Fruit fly (Drosophila melanogaster) whole organism, adult: ENCODE data around the gene Clp.

Experiments used
- CG11617 ChIP-seq: fragments of 200-800 bp; sonication (Bioruptor generic); optimal IDR thresholded peaks from 2 replicates; lab custom pipeline; 2017; ENCODE audit warnings: mild to moderate bottlenecking, missing biosample characterization, missing genetic modification reagents, missing genetic modification characterization
- CG12768 ChIP-seq: fragments of 200-800 bp; sonication (Bioruptor generic); optimal IDR thresholded peaks from 2 replicates; lab custom pipeline; 2017; ENCODE audit warnings: missing biosample characterization, missing genetic modification characterization, mild to moderate bottlenecking, moderate library complexity, missing genetic modification reagents
- CG14711 ChIP-seq: fragments of 200-800 bp; sonication (Bioruptor generic); optimal IDR thresholded peaks from 2 replicates; lab custom pipeline; 2018; ENCODE audit warnings: missing biosample characterization, mild to moderate bottlenecking, missing genetic modification characterization, moderate library complexity
- CG1620 ChIP-seq: fragments of 200-800 bp; sonication (Bioruptor generic); optimal IDR thresholded peaks from 2 replicates; lab custom pipeline; 2016; ENCODE audit warnings: missing biosample characterization, missing genetic modification characterization
- CG33017 ChIP-seq: fragments of 200-800 bp; sonication (Bioruptor generic); optimal IDR thresholded peaks from 2 replicates; lab custom pipeline; 2018; ENCODE audit warnings: missing biosample characterization, mild to moderate bottlenecking, missing genetic modification characterization, moderate library complexity
- CG5204 ChIP-seq: fragments of 200-800 bp; sonication (Bioruptor generic); optimal IDR thresholded peaks from 2 replicates; lab custom pipeline; 2016; ENCODE audit warnings: missing biosample characterization, missing genetic modification characterization
- CG7045 ChIP-seq: fragments of 200-800 bp; sonication (Bioruptor generic); optimal IDR thresholded peaks from 2 replicates; lab custom pipeline; 2017; ENCODE audit warnings: missing biosample characterization, mild to moderate bottlenecking, missing genetic modification characterization
- CG7101 ChIP-seq: fragments of 200-800 bp; sonication (Bioruptor generic); optimal IDR thresholded peaks from 2 replicates; lab custom pipeline; 2018; ENCODE audit warnings: missing biosample characterization, mild to moderate bottlenecking, missing genetic modification characterization, moderate library complexity
- Clk ChIP-seq: fragments of 200-800 bp; sonication (Bioruptor generic); optimal IDR thresholded peaks from 2 replicates; lab custom pipeline; 2017; ENCODE audit warnings: missing biosample characterization, missing genetic modification characterization
- Crg-1 ChIP-seq: fragments of 200-800 bp; sonication (Bioruptor generic); optimal IDR thresholded peaks from 2 replicates; lab custom pipeline; 2016; ENCODE audit warnings: missing biosample characterization, missing genetic modification characterization
- Hr96 ChIP-seq: fragments of 200-800 bp; sonication (Bioruptor generic); optimal IDR thresholded peaks from 2 replicates; lab custom pipeline; 2016; ENCODE audit warnings: missing biosample characterization, missing genetic modification characterization
- Mnt ChIP-seq: fragments of 200-800 bp; sonication (Bioruptor generic); optimal IDR thresholded peaks from 2 replicates; lab custom pipeline; 2016; ENCODE audit warnings: missing biosample characterization, mild to moderate bottlenecking, missing genetic modification characterization
- bab1 ChIP-seq: fragments of 200-800 bp; sonication (Bioruptor generic); optimal IDR thresholded peaks from 3 replicates; lab custom pipeline; 2019; ENCODE audit warnings: missing biosample characterization, mild to moderate bottlenecking, missing genetic modification characterization, moderate library complexity
- cic ChIP-seq: fragments of 200-800 bp; sonication (Bioruptor generic); optimal IDR thresholded peaks from 2 replicates; lab custom pipeline; 2017; ENCODE audit warnings: missing biosample characterization, mild to moderate bottlenecking, missing genetic modification characterization, moderate library complexity
- cnc ChIP-seq, 2 experiments: fragments of >200 bp; optimal IDR thresholded peaks; 2 replicates each; lab custom pipeline; 2017
- kay ChIP-seq: fragments of 200-800 bp; sonication (Bioruptor generic); peaks from one replicate; lab custom pipeline; 2016; ENCODE audit warnings: missing biosample characterization, missing genetic modification characterization, borderline replicate concordance
- ovo ChIP-seq: fragments of 200-800 bp; sonication (Bioruptor generic); optimal IDR thresholded peaks from 2 replicates; lab custom pipeline; 2016; ENCODE audit warnings: missing biosample characterization, missing genetic modification characterization
- pad ChIP-seq: fragments of 200-800 bp; sonication (Bioruptor generic); optimal IDR thresholded peaks from 3 replicates; lab custom pipeline; 2017; ENCODE audit warnings: missing biosample characterization, missing genetic modification characterization, mild to moderate bottlenecking, moderate library complexity, missing genetic modification reagents
- tj ChIP-seq: fragments of 200-800 bp; sonication (Bioruptor generic); optimal IDR thresholded peaks from 3 replicates; lab custom pipeline; 2017; ENCODE audit warnings: missing biosample characterization, mild to moderate bottlenecking, missing genetic modification characterization, moderate library complexity
- toe ChIP-seq: fragments of 200-800 bp; sonication (Bioruptor generic); optimal IDR thresholded peaks from 2 replicates; lab custom pipeline; 2016; ENCODE audit warnings: missing biosample characterization, missing genetic modification characterization

The Clp gene

DNA sequence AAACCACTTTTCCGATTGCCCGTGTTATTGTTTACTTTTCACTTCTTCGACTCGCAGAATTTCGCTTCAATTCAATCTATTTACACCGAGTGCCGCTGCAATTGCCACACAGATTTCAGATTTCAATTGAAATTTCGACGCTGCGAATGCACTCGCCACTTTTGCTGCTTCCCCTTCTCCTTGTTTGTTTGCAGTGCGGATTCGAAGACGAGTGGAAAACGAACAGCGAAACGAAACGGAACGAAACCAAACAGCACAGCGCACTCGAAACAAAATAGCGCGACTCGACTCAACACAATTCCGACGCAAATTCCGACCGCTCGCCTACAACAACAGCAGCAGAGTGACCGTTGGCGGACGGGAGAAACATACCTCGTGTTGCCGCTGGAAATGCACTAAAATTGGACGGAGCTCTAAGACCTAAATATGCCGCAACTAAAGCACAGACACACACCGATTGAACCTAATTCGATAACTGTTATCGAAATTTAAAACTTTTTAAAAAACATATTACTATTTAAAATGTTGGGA is 31.0 kb downstream of the Clp start, which contains the start of gene drongo:
Gene drongo, minus strand, starts transcription at position 345 of the 531 bp plus-strand sequence.
- TF ChIP-seq Crg-1 (GFP tag; lab: Kevin White, UChicago) (no peak), ovo (GFP tag; lab: Kevin White, UChicago) (no peak), CG5204 (GFP tag; lab: Kevin White, UChicago) (no peak), CG14711 (peak; percentile 60), CG7045 (GFP tag; lab: Kevin White, UChicago) (peak; percentile 2), Mnt (GFP tag; lab: Kevin White, UChicago) (peak; percentile 75), CG7101 (tag; lab: Kevin White, UChicago) (peak; percentile 62), Clk (GFP tag; lab: Kevin White, UChicago) (no peak), toe (GFP tag; lab: Kevin White, UChicago) (no peak), CG1620 (GFP tag; lab: Kevin White, UChicago) (peak; percentile 55), CG12768 (GFP tag; lab: Kevin White, UChicago) (peak; percentile 23), CG33017 (peak; percentile 26), CG11617 (GFP tag; lab: Kevin White, UChicago) (peak; percentile 14), bab1 (GFP tag; lab: Kevin White, UChicago) (peak; percentile 66), cic (peak; percentile 27), cnc (optimal IDR thresholded peaks at IDR 0.05; lab: Kevin White, UChicago) (no peak), pad (GFP tag; lab: Kevin White, UChicago) (no peak), tj (GFP tag; lab: Kevin White, UChicago) (peak; percentile 60), kay (GFP tag; lab: Kevin White, UChicago) (no peak), Hr96 (GFP tag; lab: Kevin White, UChicago) (peak; percentile 16)

DNA sequence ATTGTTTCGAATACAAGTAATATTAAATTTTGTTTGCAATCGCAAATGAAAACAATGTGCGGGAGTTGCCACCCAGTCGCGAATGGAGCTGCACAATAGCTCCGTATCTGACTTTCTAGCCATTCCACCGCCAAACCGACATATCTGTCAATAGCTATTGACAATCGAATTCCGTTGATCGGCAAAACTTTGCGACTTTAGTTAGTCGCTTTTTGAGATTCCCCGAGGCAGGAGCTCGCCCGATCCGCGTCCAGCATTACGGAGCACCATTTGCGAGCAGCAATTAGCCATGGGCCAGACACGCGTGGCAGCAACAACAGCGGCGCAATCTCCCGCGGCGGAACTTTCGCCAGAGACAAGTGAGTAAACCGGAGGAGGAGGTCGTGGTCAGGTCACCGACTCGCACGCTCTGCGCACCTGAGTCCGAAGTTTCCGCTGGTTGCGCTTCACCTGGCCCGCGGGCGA is 32.9 kb downstream of the Clp start, which contains the start of the genes CG4291 and kraken:
Gene CG4291, minus strand, starts transcription at position 84 of the 465 bp plus-strand sequence.
Gene kraken, plus strand, starts transcription at position 122 of the 465 bp plus-strand sequence.
- TF ChIP-seq Clk (GFP tag; lab: Kevin White, UChicago) (no peak), ovo (GFP tag; lab: Kevin White, UChicago) (peak; percentile 48), CG11617 (GFP tag; lab: Kevin White, UChicago) (peak; percentile 51), bab1 (GFP tag; lab: Kevin White, UChicago) (peak; percentile 72), cnc (optimal IDR thresholded peaks at IDR 0.05; lab: Kevin White, UChicago) (no peak), toe (GFP tag; lab: Kevin White, UChicago) (peak; percentile 74), tj (GFP tag; lab: Kevin White, UChicago) (peak; percentile 46), CG7045 (GFP tag; lab: Kevin White, UChicago) (peak; percentile 45), Mnt (GFP tag; lab: Kevin White, UChicago) (peak; percentile 91), pad (GFP tag; lab: Kevin White, UChicago) (peak; percentile 39), CG7101 (tag; lab: Kevin White, UChicago) (peak; percentile 63), CG5204 (GFP tag; lab: Kevin White, UChicago) (no peak), Crg-1 (GFP tag; lab: Kevin White, UChicago) (peak; percentile 39), CG14711 (peak; percentile 28), kay (GFP tag; lab: Kevin White, UChicago) (no peak), CG33017 (peak; percentile 44), CG1620 (GFP tag; lab: Kevin White, UChicago) (peak; percentile 66), cic (peak; percentile 53), Hr96 (GFP tag; lab: Kevin White, UChicago) (peak; percentile 25), CG12768 (GFP tag; lab: Kevin White, UChicago) (peak; percentile 87)

DNA sequence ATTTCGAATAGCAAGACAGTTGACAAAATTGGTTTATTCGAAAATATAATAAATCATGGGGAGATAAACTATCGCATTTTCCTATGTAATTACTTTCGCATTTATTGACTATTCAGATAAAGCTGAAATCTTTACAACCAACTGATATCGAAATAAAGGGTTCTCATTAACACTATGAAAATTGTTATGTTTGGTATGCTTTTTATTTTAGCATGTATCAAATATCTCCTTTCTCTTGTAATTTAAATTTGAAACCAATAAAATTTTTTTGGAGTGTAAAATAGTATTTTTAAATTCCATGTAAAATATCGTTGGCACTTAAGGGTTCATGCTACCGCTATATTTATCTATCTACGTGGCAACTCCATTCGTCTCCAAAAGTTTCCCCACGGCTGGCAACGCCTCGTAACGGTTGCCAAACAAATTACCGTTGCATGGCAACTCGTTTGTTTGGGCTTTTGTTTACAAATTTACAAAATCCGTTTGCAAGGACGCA is 35.3 kb downstream of the Clp start, which contains the start of gene CG13949:
Gene CG13949, plus strand, starts transcription at position 286 of the 496 bp plus-strand sequence.
- TF ChIP-seq ovo (GFP tag; lab: Kevin White, UChicago) = peak; percentile 71
- peak; percentile 51 for TF ChIP-seq CG33017
- TF ChIP-seq Crg-1 (GFP tag; lab: Kevin White, UChicago) = peak; percentile 55
- no peak for TF ChIP-seq CG7045 (GFP tag; lab: Kevin White, UChicago)
- peak; percentile 21 for TF ChIP-seq Hr96 (GFP tag; lab: Kevin White, UChicago)
- TF ChIP-seq CG11617 (GFP tag; lab: Kevin White, UChicago) = no peak
- peak; percentile 64 for TF ChIP-seq CG7101 (tag; lab: Kevin White, UChicago)
- TF ChIP-seq pad (GFP tag; lab: Kevin White, UChicago) = peak; percentile 10
- no peak for TF ChIP-seq kay (GFP tag; lab: Kevin White, UChicago)
- no peak for TF ChIP-seq cnc (optimal IDR thresholded peaks at IDR 0.05; lab: Kevin White, UChicago)
- TF ChIP-seq CG14711 = peak; percentile 31
- TF ChIP-seq toe (GFP tag; lab: Kevin White, UChicago) = peak; percentile 42
- peak; percentile 21 for TF ChIP-seq bab1 (GFP tag; lab: Kevin White, UChicago)
- peak; percentile 9 for TF ChIP-seq CG1620 (GFP tag; lab: Kevin White, UChicago)
- TF ChIP-seq Clk (GFP tag; lab: Kevin White, UChicago) = no peak
- TF ChIP-seq Mnt (GFP tag; lab: Kevin White, UChicago) = no peak
- no peak for TF ChIP-seq tj (GFP tag; lab: Kevin White, UChicago)
- no peak for TF ChIP-seq cic
- no peak for TF ChIP-seq CG5204 (GFP tag; lab: Kevin White, UChicago)
- no peak for TF ChIP-seq CG12768 (GFP tag; lab: Kevin White, UChicago)

DNA sequence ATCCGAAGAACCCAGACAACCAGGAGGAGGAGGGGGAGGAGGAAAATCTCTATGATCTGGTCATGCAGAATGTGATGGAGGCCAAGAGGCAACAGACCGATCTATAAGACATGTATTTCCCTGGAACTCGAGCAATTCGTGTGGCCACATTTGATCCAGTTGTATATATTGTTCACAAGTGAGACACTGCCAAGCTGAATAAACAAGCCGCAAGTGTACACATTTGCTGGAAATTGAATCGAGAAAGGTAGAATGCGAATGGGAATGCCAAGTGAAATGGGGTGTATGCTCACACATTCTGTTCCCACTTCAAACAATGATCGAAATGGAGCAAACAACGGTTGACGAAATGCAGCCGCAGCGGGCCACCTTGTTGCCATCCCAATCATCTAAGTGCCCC is 36.2 kb downstream of the Clp start:
- no peak for TF ChIP-seq CG7045 (GFP tag; lab: Kevin White, UChicago)
- TF ChIP-seq CG7101 (tag; lab: Kevin White, UChicago) = peak; percentile 18
- no peak for TF ChIP-seq pad (GFP tag; lab: Kevin White, UChicago)
- TF ChIP-seq CG11617 (GFP tag; lab: Kevin White, UChicago) = no peak
- TF ChIP-seq Hr96 (GFP tag; lab: Kevin White, UChicago) = no peak
- TF ChIP-seq Crg-1 (GFP tag; lab: Kevin White, UChicago) = peak; percentile 58
- peak; percentile 13 for TF ChIP-seq cic
